Worm (Caenorhabditis elegans) whole organism, L3 larva: ENCODE results near the gene sru-13.

Experiments
- R02D3.7 ChIP-seq: fragments of 150-350 bp; optimal IDR thresholded peaks from 2 replicates; lab custom pipeline; 2014; ENCODE audit warnings: missing biosample characterization, missing genetic modification characterization
- ZK546.5 ChIP-seq: sonication (generic microtip); optimal IDR thresholded peaks from 2 replicates; lab custom pipeline; 2017; ENCODE audit warnings: missing biosample characterization, missing genetic modification characterization
- ceh-16 ChIP-seq: sonication (generic microtip); optimal IDR thresholded peaks from 2 replicates; lab custom pipeline; 2017; ENCODE audit warnings: missing biosample characterization, missing genetic modification characterization
- ceh-28 ChIP-seq: fragments of 150-350 bp; optimal IDR thresholded peaks from 2 replicates; lab custom pipeline; 2014; ENCODE audit warnings: missing biosample characterization, missing genetic modification reagents, missing genetic modification characterization
- ceh-82 ChIP-seq: fragments of 150-350 bp; optimal IDR thresholded peaks from 2 replicates; lab custom pipeline; 2014; ENCODE audit warnings: missing biosample characterization, missing genetic modification characterization
- egl-27 ChIP-seq: sonication (generic microtip); optimal IDR thresholded peaks from 4 replicates; lab custom pipeline; 2017; ENCODE audit warnings: missing biosample characterization, missing genetic modification reagents, missing genetic modification characterization
- egl-5 ChIP-seq: fragments of 150-350 bp; optimal IDR thresholded peaks from 2 replicates; lab custom pipeline; 2017; ENCODE audit warnings: missing biosample characterization, missing genetic modification reagents, missing genetic modification characterization, inconsistent platforms
- elt-1 ChIP-seq: fragments of 150-350 bp; optimal IDR thresholded peaks from 2 replicates; lab custom pipeline; 2014; ENCODE audit warnings: missing biosample characterization, missing genetic modification characterization
- elt-2 ChIP-seq: sonication (generic microtip); optimal IDR thresholded peaks from 2 replicates; lab custom pipeline; 2016; ENCODE audit warnings: missing genetic modification reagents, mild to moderate bottlenecking, missing genetic modification characterization, missing compliant biosample characterization
- elt-3 ChIP-seq, 3 experiments: fragments of 150-350 bp in 1 of 3; sonication (generic microtip) in 2 of 3; optimal IDR thresholded peaks; 2 replicates in 2 of 3; 4 replicates in 1 of 3; lab custom pipeline; 2014 to 2017; ENCODE audit warnings: missing biosample characterization in 3 of 3, missing genetic modification characterization in 3 of 3
- fkh-2 ChIP-seq: fragments of 150-350 bp; optimal IDR thresholded peaks from 2 replicates; lab custom pipeline; 2014; ENCODE audit warnings: missing biosample characterization, missing genetic modification reagents, missing genetic modification characterization
- jun-1 ChIP-seq: fragments of 150-350 bp; optimal IDR thresholded peaks from 2 replicates; lab custom pipeline; 2014; ENCODE audit warnings: missing biosample characterization, missing genetic modification reagents, missing genetic modification characterization
- lin-15B ChIP-seq: fragments of 150-350 bp; optimal IDR thresholded peaks from 2 replicates; lab custom pipeline; 2014; ENCODE audit warnings: missing biosample characterization, missing genetic modification characterization
- lin-39 ChIP-seq: fragments of 150-350 bp; optimal IDR thresholded peaks from 2 replicates; lab custom pipeline; 2018; ENCODE audit warnings: missing biosample characterization, missing genetic modification reagents, missing genetic modification characterization
- lsy-12 ChIP-seq: sonication (generic microtip); optimal IDR thresholded peaks from 2 replicates; lab custom pipeline; 2016; ENCODE audit warnings: mild to moderate bottlenecking, missing genetic modification characterization, missing compliant biosample characterization
- nfya-1 ChIP-seq: sonication (generic microtip); optimal IDR thresholded peaks from 2 replicates; lab custom pipeline; 2017; ENCODE audit warnings: missing genetic modification characterization, mild to moderate bottlenecking, missing compliant biosample characterization, antibody characterized with exemption, moderate library complexity; ENCODE audit not compliant: insufficient read depth
- nhr-23 ChIP-seq: fragments of 150-350 bp; optimal IDR thresholded peaks from 2 replicates; lab custom pipeline; 2014; ENCODE audit warnings: missing biosample characterization, missing genetic modification reagents, missing genetic modification characterization
- nhr-237 ChIP-seq: fragments of 150-350 bp; optimal IDR thresholded peaks from 2 replicates; lab custom pipeline; 2014; ENCODE audit warnings: missing biosample characterization, missing genetic modification characterization
- nhr-25 ChIP-seq: sonication (generic microtip); optimal IDR thresholded peaks from 2 replicates; lab custom pipeline; 2017; ENCODE audit warnings: missing biosample characterization, missing genetic modification characterization
- nhr-28 ChIP-seq: fragments of 150-350 bp; optimal IDR thresholded peaks from 2 replicates; lab custom pipeline; 2014; ENCODE audit warnings: missing biosample characterization, missing genetic modification characterization
- nhr-43 ChIP-seq: sonication (generic microtip); optimal IDR thresholded peaks from 2 replicates; lab custom pipeline; 2016; ENCODE audit warnings: mild to moderate bottlenecking, missing genetic modification characterization, missing compliant biosample characterization; ENCODE audit not compliant: poor library complexity, severe bottlenecking
- nhr-67 ChIP-seq: fragments of 150-350 bp; optimal IDR thresholded peaks from 2 replicates; lab custom pipeline; 2014; ENCODE audit warnings: missing biosample characterization, missing genetic modification characterization
- nhr-76 ChIP-seq: fragments of 150-350 bp; sonication (generic microtip); optimal IDR thresholded peaks from 5 replicates; lab custom pipeline; 2014; ENCODE audit warnings: missing biosample characterization, missing genetic modification characterization
- nhr-77 ChIP-seq: fragments of 150-350 bp; optimal IDR thresholded peaks from 2 replicates; lab custom pipeline; 2014; ENCODE audit warnings: missing biosample characterization, missing genetic modification characterization
- pha-4 ChIP-seq: fragments of 150-350 bp; optimal IDR thresholded peaks from 2 replicates; lab custom pipeline; 2014; ENCODE audit warnings: missing biosample characterization, missing genetic modification reagents, missing genetic modification characterization
- pqm-1 ChIP-seq: fragments of 150-350 bp; optimal IDR thresholded peaks from 2 replicates; lab custom pipeline; 2017; ENCODE audit warnings: missing biosample characterization, missing genetic modification characterization, inconsistent platforms
- skn-1 ChIP-seq: fragments of 150-350 bp; optimal IDR thresholded peaks from 2 replicates; lab custom pipeline; 2014; ENCODE audit warnings: missing biosample characterization, missing genetic modification characterization
- snpc-4 ChIP-seq: fragments of 150-350 bp; optimal IDR thresholded peaks from 2 replicates; lab custom pipeline; 2014; ENCODE audit warnings: missing biosample characterization, missing genetic modification characterization
- tbx-2 ChIP-seq: sonication (generic microtip); optimal IDR thresholded peaks from 2 replicates; lab custom pipeline; 2016; ENCODE audit warnings: mild to moderate bottlenecking, missing genetic modification characterization, missing compliant biosample characterization
- ztf-11 ChIP-seq: fragments of 150-350 bp; optimal IDR thresholded peaks from 2 replicates; lab custom pipeline; 2014; ENCODE audit warnings: missing biosample characterization, missing genetic modification characterization
- ztf-4 ChIP-seq: fragments of 150-350 bp; optimal IDR thresholded peaks from 2 replicates; lab custom pipeline; 2014; ENCODE audit warnings: missing biosample characterization, missing genetic modification characterization

sru-13 gene

DNA sequence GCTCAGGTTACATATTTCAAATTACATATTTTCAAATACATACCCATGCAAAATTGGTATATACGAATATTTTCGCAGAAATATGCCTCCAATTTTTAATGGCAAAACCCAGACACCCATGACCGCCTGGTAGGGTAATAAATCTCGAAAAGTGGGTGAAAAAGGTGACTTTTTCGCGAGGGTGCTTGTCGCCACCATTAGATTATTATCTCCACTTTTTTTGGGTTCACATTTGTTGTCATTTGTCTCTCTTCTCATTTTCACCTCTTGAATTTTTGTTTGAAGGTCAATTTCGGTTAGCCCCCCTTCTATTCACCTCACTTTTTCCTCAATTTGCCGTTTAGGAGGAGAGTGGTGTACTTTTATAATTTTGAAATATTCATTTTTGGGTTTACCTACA lies 17.8 kb upstream of the sru-13 start:
- TF ChIP-seq nhr-25 (tag; lab: Kevin White, UChicago): peak; percentile 44
- peak; percentile 5 for TF ChIP-seq elt-1 (tag; lab: Kevin White, UChicago)
- TF ChIP-seq elt-3 (tag; optimal IDR thresholded peaks at IDR 0.05; lab: Kevin White, UChicago): no peak
- TF ChIP-seq fkh-2: no peak

DNA sequence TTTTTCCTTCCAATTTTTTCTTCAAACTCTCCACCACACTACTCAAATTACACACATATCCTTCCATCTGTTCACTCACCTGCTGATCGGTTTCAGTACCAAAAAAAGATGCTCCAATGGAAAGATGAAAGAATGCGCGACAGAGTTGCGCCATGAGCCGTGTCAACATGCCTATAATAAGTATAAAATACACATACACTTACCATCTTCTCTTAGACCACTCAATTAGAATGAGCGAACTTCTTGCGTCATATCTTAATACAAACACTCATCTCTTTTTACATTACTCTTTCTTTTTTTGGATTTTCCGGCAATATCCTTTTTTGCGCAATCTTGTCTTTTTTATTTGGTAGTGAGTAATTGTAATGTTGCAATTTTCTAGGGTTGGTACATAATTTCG lies 15.3 kb upstream of the sru-13 start:
- no peak for TF ChIP-seq tbx-2 (tag; lab: Kevin White, UChicago)
- TF ChIP-seq nhr-28: no peak
- no peak for TF ChIP-seq egl-5 (tag; lab: Kevin White, UChicago)
- TF ChIP-seq pqm-1: no peak
- TF ChIP-seq R02D3.7 (tag; lab: Kevin White, UChicago): no peak
- TF ChIP-seq snpc-4 (tag; lab: Kevin White, UChicago): no peak
- TF ChIP-seq nhr-77 (tag; lab: Kevin White, UChicago): no peak
- TF ChIP-seq elt-1 (tag; lab: Kevin White, UChicago): no peak
- TF ChIP-seq, all 47 proteins: peak for 0

DNA sequence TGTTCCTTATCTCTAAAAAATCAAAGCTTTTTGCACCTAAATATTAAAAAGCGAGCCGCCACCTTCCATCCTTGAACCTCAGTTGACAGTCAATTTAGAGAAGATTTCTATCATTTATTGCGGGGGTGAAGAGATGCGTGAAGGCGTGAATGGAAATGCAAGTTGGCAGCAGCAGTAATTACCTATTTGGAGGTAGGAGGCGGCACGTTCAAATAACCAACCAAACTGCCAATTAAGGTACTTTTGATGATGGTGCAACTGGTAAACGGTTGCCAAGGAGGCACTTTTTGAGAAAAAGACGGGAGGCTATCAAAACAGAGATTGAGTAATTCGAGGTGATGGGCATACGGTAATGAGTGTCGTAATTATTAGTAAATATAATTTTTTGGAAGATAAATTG lies 13.9 kb upstream of the sru-13 start:
- TF ChIP-seq egl-5 (tag; lab: Kevin White, UChicago) (no peak), nhr-43 (no peak), tbx-2 (tag; lab: Kevin White, UChicago) (no peak), lin-39 (no peak), nhr-237 (tag; lab: Kevin White, UChicago) (no peak), ceh-28 (tag; lab: Kevin White, UChicago) (no peak), ceh-82 (tag; lab: Kevin White, UChicago) (no peak)

DNA sequence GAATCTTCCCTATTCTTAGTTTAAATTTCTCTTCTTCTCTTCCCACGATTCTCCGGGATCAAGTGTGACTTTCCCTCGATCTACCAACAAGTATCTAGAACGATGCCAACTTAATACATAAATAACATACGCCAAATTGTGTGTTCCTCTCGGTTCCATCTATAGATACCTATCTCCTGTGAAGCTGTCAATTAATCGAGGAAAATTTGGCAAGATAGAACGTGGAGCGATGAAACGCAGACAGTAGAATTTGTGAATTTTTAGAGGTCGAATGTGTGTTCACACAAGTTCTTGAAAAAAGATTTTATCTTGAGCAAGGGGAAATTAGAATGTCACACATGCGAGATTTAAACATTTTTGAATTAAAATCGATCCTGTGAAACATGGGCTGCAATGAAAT lies 9.0 kb upstream of the sru-13 start:
- no peak for TF ChIP-seq snpc-4 (tag; lab: Kevin White, UChicago)
- no peak for TF ChIP-seq skn-1
- TF ChIP-seq pha-4 (tag; lab: Kevin White, UChicago): no peak
- TF ChIP-seq ceh-82 (tag; lab: Kevin White, UChicago): no peak
- peak; percentile 33 for TF ChIP-seq nhr-23 (tag; lab: Kevin White, UChicago)
- TF ChIP-seq jun-1 (tag; lab: Kevin White, UChicago): no peak
- peak; percentile 73 for TF ChIP-seq nhr-25 (tag; lab: Kevin White, UChicago)
- no peak for TF ChIP-seq lsy-12 (tag; lab: Kevin White, UChicago)
- peak; percentile 89 for TF ChIP-seq elt-1 (tag; lab: Kevin White, UChicago)
- no peak for TF ChIP-seq ztf-4 (tag; lab: Kevin White, UChicago)

DNA sequence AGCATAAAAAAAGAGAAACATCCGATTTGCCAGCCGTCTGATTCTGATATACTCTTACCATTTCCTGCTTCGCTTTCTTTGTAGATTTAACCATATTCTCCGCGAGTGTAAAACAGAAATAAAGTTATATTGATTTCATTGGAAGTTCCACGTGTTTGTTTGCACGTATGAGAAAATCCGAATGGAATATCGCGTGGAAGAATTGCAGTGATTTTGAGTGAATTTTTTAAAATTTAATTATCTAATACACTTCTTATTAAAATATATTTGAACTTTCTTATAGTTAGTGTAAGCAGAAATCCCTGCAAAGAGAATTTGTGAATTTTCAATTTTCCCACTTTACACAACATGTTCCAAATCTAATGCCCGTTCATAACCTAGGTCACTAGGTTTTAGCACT lies 8.6 kb upstream of the sru-13 start, which contains the start of gene F53B2.5:
TSS of gene F53B2.5 (minus strand) at position 101 of the 400 bp plus-strand sequence.
- TF ChIP-seq nhr-76 (tag; lab: Kevin White, UChicago) (no peak), nfya-1 (tag; lab: Kevin White, UChicago) (no peak)

DNA sequence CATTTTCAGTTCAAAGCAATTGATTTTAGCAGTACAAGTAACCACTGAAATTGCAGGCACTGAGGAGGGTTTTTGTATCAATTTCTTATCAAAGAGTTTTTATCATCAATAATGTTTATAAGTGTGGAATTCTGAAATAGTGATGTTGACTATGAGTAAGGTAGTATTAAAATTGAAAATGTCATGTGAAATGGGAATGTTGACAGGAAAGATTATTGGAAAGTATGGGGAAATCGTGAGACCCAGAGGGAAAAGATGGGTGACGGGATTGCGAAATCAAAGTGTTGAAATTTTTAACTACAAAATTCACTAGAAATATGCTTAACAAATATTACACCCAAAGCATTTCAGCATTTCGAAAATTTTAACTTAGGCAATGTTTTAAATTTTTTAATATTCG lies 4.8 kb upstream of the sru-13 start, which contains the start of gene F53B2.8:
TSS of gene F53B2.8 (minus strand) at position 180 of the 400 bp plus-strand sequence.
- peak; percentile 41 for TF ChIP-seq skn-1
- no peak for TF ChIP-seq ztf-11 (tag; lab: Kevin White, UChicago)
- peak; percentile 92 for TF ChIP-seq elt-2 (tag; lab: Kevin White, UChicago)
- no peak for TF ChIP-seq ZK546.5
- TF ChIP-seq lin-15B: no peak
- peak; percentile 71 for TF ChIP-seq pqm-1
- TF ChIP-seq snpc-4 (tag; lab: Kevin White, UChicago): peak; percentile 0
- no peak for TF ChIP-seq elt-1 (tag; lab: Kevin White, UChicago)
- TF ChIP-seq pha-4 (tag; lab: Kevin White, UChicago): peak; percentile 86
- peak; percentile 78 for TF ChIP-seq jun-1 (tag; lab: Kevin White, UChicago)
- TF ChIP-seq, all 47 proteins: peak for 6

DNA sequence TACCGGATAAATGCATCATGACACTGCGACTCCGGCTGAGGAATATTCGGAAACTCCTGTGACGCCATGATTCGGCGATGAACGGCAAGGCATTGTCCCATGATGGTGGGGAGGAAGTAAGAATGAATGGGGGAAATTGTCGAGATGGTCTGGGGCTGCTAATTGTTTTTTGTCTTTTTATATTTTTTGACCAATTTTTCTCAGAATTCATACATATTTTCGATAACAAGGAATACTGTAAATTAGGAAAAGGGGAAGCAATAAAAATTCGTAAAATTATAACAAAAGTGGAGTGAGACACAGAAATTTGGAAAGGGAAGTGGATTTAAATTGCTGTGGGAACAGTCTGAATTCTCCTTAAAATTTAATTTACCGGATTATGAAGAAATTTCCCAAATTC lies 3.0 kb upstream of the sru-13 start, which contains the start of gene eak-4:
TSS of gene eak-4 (minus strand) at position 101 of the 400 bp plus-strand sequence.
- no peak for TF ChIP-seq nhr-43
- TF ChIP-seq egl-27: no peak
- no peak for TF ChIP-seq ceh-16
- no peak for TF ChIP-seq nhr-28
- TF ChIP-seq ztf-11 (tag; lab: Kevin White, UChicago): no peak
- TF ChIP-seq nhr-23 (tag; lab: Kevin White, UChicago): no peak
- TF ChIP-seq lin-15B: no peak
- no peak for TF ChIP-seq snpc-4 (tag; lab: Kevin White, UChicago)
- no peak for TF ChIP-seq egl-5 (tag; lab: Kevin White, UChicago)
- no peak for TF ChIP-seq nhr-67
